Worm (Caenorhabditis elegans) whole organism, young adult: ENCODE data around the gene C17H11.5.

ENCODE experiments used
- B0261.1 ChIP-seq: sonication (generic microtip); optimal IDR thresholded peaks from 2 replicates; lab custom pipeline; 2016; ENCODE audit warnings: mild to moderate bottlenecking, missing genetic modification characterization, moderate library complexity, missing compliant biosample characterization
- D2030.7 ChIP-seq: fragments of 200-800 bp; sonication (Bioruptor generic); IDR thresholded peaks from 2 replicates; pipeline ENCODE4 v1.3.6; 2022; ENCODE audit warnings: missing genetic modification reagents, missing genetic modification characterization, missing compliant biosample characterization
- F37B4.10 ChIP-seq: fragments of 200-800 bp; sonication (Bioruptor generic); IDR thresholded peaks from 2 replicates; pipeline ENCODE4 v1.3.6; 2022; ENCODE audit warnings: missing genetic modification characterization, missing compliant biosample characterization
- K11D2.4 ChIP-seq: fragments of 200-800 bp; sonication (Bioruptor generic); IDR thresholded peaks from 2 replicates; pipeline ENCODE4 v1.3.6; 2022; ENCODE audit warnings: missing genetic modification reagents, missing genetic modification characterization, missing compliant biosample characterization
- Y53G8AR.9 ChIP-seq: fragments of 200-800 bp; sonication (Bioruptor generic); conservative IDR thresholded peaks from 2 replicates; pipeline ENCODE4 v1.3.6; 2022; ENCODE audit warnings: missing genetic modification reagents, missing genetic modification characterization, missing compliant biosample characterization
- Y56A3A.18 ChIP-seq: fragments of 200-800 bp; sonication (Bioruptor generic); IDR thresholded peaks from 2 replicates; pipeline ENCODE4 v1.3.6; 2022; ENCODE audit warnings: missing genetic modification reagents, missing genetic modification characterization, missing compliant biosample characterization
- ZK185.1 ChIP-seq: sonication (generic microtip); optimal IDR thresholded peaks from 2 replicates; lab custom pipeline; 2016; ENCODE audit warnings: mild to moderate bottlenecking, missing genetic modification characterization, missing compliant biosample characterization; ENCODE audit not compliant: poor library complexity, severe bottlenecking
- ceh-100 ChIP-seq: fragments of 200-800 bp; sonication (Bioruptor generic); IDR thresholded peaks from 2 replicates; pipeline ENCODE4 v1.3.6; 2022; ENCODE audit warnings: missing genetic modification reagents, missing genetic modification characterization, missing compliant biosample characterization
- ceh-27 ChIP-seq: fragments of 200-800 bp; sonication (Bioruptor generic); optimal IDR thresholded peaks from 2 replicates; lab custom pipeline; 2018; ENCODE audit warnings: mild to moderate bottlenecking, missing genetic modification characterization, moderate library complexity, missing compliant biosample characterization
- ceh-40 ChIP-seq: fragments of 200-800 bp; sonication (Bioruptor generic); IDR thresholded peaks from 2 replicates; pipeline ENCODE4 v1.3.6; 2022; ENCODE audit warnings: missing genetic modification characterization, missing compliant biosample characterization
- ceh-58 ChIP-seq: fragments of 200-800 bp; sonication (Bioruptor generic); IDR thresholded peaks from 2 replicates; pipeline ENCODE4 v1.3.6; 2022; ENCODE audit warnings: missing genetic modification characterization, missing compliant biosample characterization
- die-1 ChIP-seq: sonication (generic microtip); optimal IDR thresholded peaks from 2 replicates; lab custom pipeline; 2016; ENCODE audit warnings: missing genotype, mild to moderate bottlenecking, missing genetic modification characterization, missing compliant biosample characterization
- dox-1 ChIP-seq: fragments of 200-800 bp; sonication (Bioruptor generic); IDR thresholded peaks from 2 replicates; pipeline ENCODE4 v1.3.6; 2022; ENCODE audit warnings: missing genetic modification reagents, missing genetic modification characterization, missing compliant biosample characterization
- egrh-3 ChIP-seq: fragments of 200-800 bp; sonication (Bioruptor generic); IDR thresholded peaks from 2 replicates; pipeline ENCODE4 v1.3.6; 2022; ENCODE audit warnings: missing genetic modification reagents, missing genetic modification characterization, missing compliant biosample characterization
- hlh-26 ChIP-seq: fragments of 200-800 bp; sonication (Bioruptor generic); conservative IDR thresholded peaks from 2 replicates; pipeline ENCODE4 v1.3.6; 2022; ENCODE audit warnings: missing genetic modification reagents, missing genetic modification characterization, missing compliant biosample characterization
- hmg-1.2 ChIP-seq: fragments of 200-800 bp; sonication (Bioruptor generic); IDR thresholded peaks from 2 replicates; pipeline ENCODE4 v1.3.6; 2022; ENCODE audit warnings: missing genetic modification reagents, missing genetic modification characterization, missing compliant biosample characterization
- hmg-20 ChIP-seq: fragments of 200-800 bp; sonication (Bioruptor generic); IDR thresholded peaks from 2 replicates; pipeline ENCODE4 v1.3.6; 2022; ENCODE audit warnings: missing genetic modification reagents, missing genetic modification characterization, missing compliant biosample characterization
- lin-26 ChIP-seq: fragments of 200-800 bp; sonication (Bioruptor generic); IDR thresholded peaks from 2 replicates; pipeline ENCODE4 v1.3.6; 2022; ENCODE audit warnings: missing genetic modification reagents, missing genetic modification characterization, missing compliant biosample characterization
- lin-40 ChIP-seq: sonication (generic microtip); optimal IDR thresholded peaks from 2 replicates; lab custom pipeline; 2016; ENCODE audit warnings: missing genetic modification characterization, mild to moderate bottlenecking, missing compliant biosample characterization, missing genotype, missing genetic modification reagents
- lin-54 ChIP-seq: fragments of 200-800 bp; sonication (Bioruptor generic); optimal IDR thresholded peaks from 2 replicates; lab custom pipeline; 2018; ENCODE audit warnings: mild to moderate bottlenecking, missing genetic modification characterization, missing compliant biosample characterization
- lir-1 ChIP-seq: fragments of 200-800 bp; sonication (Bioruptor generic); conservative IDR thresholded peaks from 2 replicates; pipeline ENCODE4 v1.3.6; 2022; ENCODE audit warnings: missing genetic modification reagents, missing genetic modification characterization, missing compliant biosample characterization
- madf-6 ChIP-seq: fragments of 200-800 bp; sonication (Bioruptor generic); IDR thresholded peaks from 2 replicates; pipeline ENCODE4 v1.3.6; 2022; ENCODE audit warnings: missing genetic modification reagents, missing genetic modification characterization, missing compliant biosample characterization
- mxl-1 ChIP-seq: sonication (generic microtip); optimal IDR thresholded peaks from 2 replicates; lab custom pipeline; 2016; ENCODE audit warnings: missing genetic modification characterization, missing compliant biosample characterization
- nfyb-1 ChIP-seq: fragments of 200-800 bp; sonication (Bioruptor generic); IDR thresholded peaks from 2 replicates; pipeline ENCODE4 v1.3.6; 2022; ENCODE audit warnings: missing genetic modification reagents, missing genetic modification characterization, missing compliant biosample characterization
- nhr-90 ChIP-seq: sonication (generic microtip); optimal IDR thresholded peaks from 2 replicates; lab custom pipeline; 2016; ENCODE audit warnings: missing genotype, mild to moderate bottlenecking, missing genetic modification characterization, missing compliant biosample characterization
- pbrm-1 ChIP-seq: fragments of 200-800 bp; sonication (Bioruptor generic); IDR thresholded peaks from 2 replicates; pipeline ENCODE4 v1.3.6; 2022; ENCODE audit warnings: missing genetic modification reagents, missing genetic modification characterization, missing compliant biosample characterization
- rpc-1 ChIP-seq, 2 experiments: fragments of 150-350 bp in 1 of 2; sonication (generic microtip) in 1 of 2; optimal IDR thresholded peaks; 2 replicates each; lab custom pipeline; 2014 to 2018; ENCODE audit warnings: missing biosample characterization in 1 of 2, missing genetic modification characterization in 1 of 2, missing genetic modification reagents in 1 of 2, missing genotype in 1 of 2
- snpc-3.4 ChIP-seq: sonication (generic microtip); optimal IDR thresholded peaks from 2 replicates; lab custom pipeline; 2017; ENCODE audit warnings: missing genetic modification characterization, mild to moderate bottlenecking, missing compliant biosample characterization, antibody characterized with exemption, moderate library complexity, missing genotype, missing genetic modification reagents
- snpc-4 ChIP-seq, 5 experiments: fragments of 150-350 bp in 1 of 5; sonication (generic microtip) in 4 of 5; optimal IDR thresholded peaks; 2 replicates each; lab custom pipeline; 2014 to 2018; ENCODE audit warnings: missing genetic modification characterization in 5 of 5, missing biosample characterization in 3 of 5, antibody characterized with exemption in 2 of 5, mild to moderate bottlenecking in 2 of 5, missing compliant biosample characterization in 2 of 5, missing genotype in 2 of 5, moderate library complexity in 2 of 5, missing genetic modification reagents in 1 of 5
- tbp1 ChIP-seq: fragments of 200-800 bp; sonication (Bioruptor generic); optimal IDR thresholded peaks from 2 replicates; lab custom pipeline; 2018; ENCODE audit warnings: mild to moderate bottlenecking, missing genetic modification characterization, missing compliant biosample characterization
- tbx-9 ChIP-seq: sonication (generic microtip); optimal IDR thresholded peaks from 2 replicates; lab custom pipeline; 2016; ENCODE audit warnings: borderline replicate concordance, missing genetic modification characterization, inconsistent platforms, missing compliant biosample characterization
- zfh-2 ChIP-seq: fragments of 200-800 bp; sonication (Bioruptor generic); conservative IDR thresholded peaks from 2 replicates; pipeline ENCODE4 v1.3.6; 2022; ENCODE audit warnings: missing genetic modification reagents, missing genetic modification characterization, missing compliant biosample characterization
- ztf-18 ChIP-seq: sonication (generic microtip); optimal IDR thresholded peaks from 2 replicates; lab custom pipeline; 2016; ENCODE audit warnings: missing genotype, mild to moderate bottlenecking, missing genetic modification characterization, missing compliant biosample characterization
- ztf-25 ChIP-seq: fragments of 200-800 bp; sonication (Bioruptor generic); IDR thresholded peaks from 2 replicates; pipeline ENCODE4 v1.3.6; 2022; ENCODE audit warnings: missing genetic modification reagents, missing genetic modification characterization, missing compliant biosample characterization

The C17H11.5 gene

ce11 chrX:8155969-8156368 lies 29.0 kb downstream of the C17H11.5 start (continued):
- TF ChIP-seq zfh-2 (GFP tag; lab: Robert Waterston, UW), result peak; percentile 36; the same call in 1 of the 2 replicates
- TF ChIP-seq F37B4.10 (GFP tag; lab: Robert Waterston, UW), result no peak
- peak; percentile 28; the same call in 1 of the 2 replicates for TF ChIP-seq egrh-3 (GFP tag; lab: Robert Waterston, UW)
- no peak for TF ChIP-seq ZK185.1 (tag; lab: Kevin White, UChicago)
- no peak for TF ChIP-seq tbx-9 (tag; lab: Kevin White, UChicago)
- no peak for TF ChIP-seq hlh-26
- TF ChIP-seq madf-6, result no peak

- TF ChIP-seq B0261.1 (tag; lab: Kevin White, UChicago), result peak; percentile 80
- 0 out of 2 replicates have a peak, but pooled peaks have one; percentile 13 for TF ChIP-seq K11D2.4 (GFP tag; lab: Robert Waterston, UW)
- TF ChIP-seq hmg-1.2, result peak; percentile 45
- TF ChIP-seq lin-40, result peak; percentile 3
- peak; percentile 7 for TF ChIP-seq ceh-27
- TF ChIP-seq nhr-90 (tag; lab: Kevin White, UChicago), result peak; percentile 5
- 0 out of 2 replicates have a peak, but pooled peaks have one; percentile 18 for TF ChIP-seq nfyb-1 (GFP tag; lab: Robert Waterston, UW)
- peak; percentile 6 for TF ChIP-seq lin-54 (GFP tag; lab: Kevin White, UChicago)
- TF ChIP-seq snpc-4 (GFP tag; optimal IDR thresholded peaks at IDR 0.05; lab: Kevin White, UChicago), result peak; percentile 26
- TF ChIP-seq snpc-4 (tag; optimal IDR thresholded peaks at IDR 0.05; lab: Kevin White, UChicago), result peak in 2 of 4 experiments; percentile 30 to 43
- TF ChIP-seq hmg-20 (GFP tag; lab: Robert Waterston, UW), result peak; percentile 56; the same call in 1 of the 2 replicates
- TF ChIP-seq ceh-100, result 0 out of 2 replicates have a peak, but pooled peaks have one; percentile 18
- TF ChIP-seq ceh-58 (GFP tag; lab: Robert Waterston, UW), result 0 out of 2 replicates have a peak, but pooled peaks have one; percentile 61
- peak; percentile 84 for TF ChIP-seq tbp1
- TF ChIP-seq pbrm-1 (GFP tag; lab: Robert Waterston, UW), result peak; percentile 61
- 0 out of 2 replicates have a peak, but pooled peaks have one; percentile 8 for TF ChIP-seq lir-1 (GFP tag; lab: Robert Waterston, UW)
- TF ChIP-seq mxl-1, result peak; percentile 3
- 0 out of 2 replicates have a peak, but pooled peaks have one; percentile 12 for TF ChIP-seq ceh-40 (GFP tag; lab: Robert Waterston, UW)
- TF ChIP-seq madf-6, result peak; percentile 15; the same call in 1 of the 2 replicates
- TF ChIP-seq die-1 (tag; lab: Kevin White, UChicago), result peak; percentile 63
- peak; percentile 65 for TF ChIP-seq D2030.7 (GFP tag; lab: Robert Waterston, UW)
- TF ChIP-seq ZK185.1 (tag; lab: Kevin White, UChicago), result peak; percentile 53
- peak; percentile 53; the same call in 1 of the 2 replicates for TF ChIP-seq dox-1 (GFP tag; lab: Robert Waterston, UW)
- TF ChIP-seq lin-26, result peak; percentile 67
- peak; percentile 24 for TF ChIP-seq ztf-18 (tag; lab: Kevin White, UChicago)
- TF ChIP-seq snpc-3.4 (tag; lab: Kevin White, UChicago), result peak; percentile 24
- TF ChIP-seq ztf-25 (GFP tag; lab: Robert Waterston, UW), result peak; percentile 52; the same call in 1 of the 2 replicates
- peak; percentile 51 for TF ChIP-seq rpc-1 (optimal IDR thresholded peaks at IDR 0.05; lab: Kevin White, UChicago)
- peak; percentile 84 for TF ChIP-seq rpc-1 (tag; optimal IDR thresholded peaks at IDR 0.05; lab: Kevin White, UChicago)
- peak; percentile 66; the same call in 1 of the 2 replicates for TF ChIP-seq Y53G8AR.9 (GFP tag; lab: Robert Waterston, UW)
- 0 out of 2 replicates have a peak, but pooled peaks have one; percentile 74 for TF ChIP-seq Y56A3A.18 (GFP tag; lab: Robert Waterston, UW)
Observed at ce11 chrX:8155447-8155877, 29.5 kb downstream of the C17H11.5 start.
